Worm (Caenorhabditis elegans) whole organism, young adult: Measurements from ENCODE around the gene F11C7.2.

Source experiments
- B0035.1 ChIP-seq: sonication (generic microtip); optimal IDR thresholded peaks from 2 replicates; lab custom pipeline; 2016; ENCODE audit warnings: missing genetic modification characterization, mild to moderate bottlenecking, missing compliant biosample characterization, missing genotype, missing genetic modification reagents
- C17E4.6 ChIP-seq: fragments of 200-800 bp; sonication (Bioruptor generic); IDR thresholded peaks from 2 replicates; pipeline ENCODE4 v1.3.6; 2022; ENCODE audit warnings: missing genetic modification reagents, missing genetic modification characterization, missing compliant biosample characterization
- F49E8.2 ChIP-seq: sonication (generic microtip); optimal IDR thresholded peaks from 3 replicates; lab custom pipeline; 2017; ENCODE audit warnings: missing genetic modification characterization, mild to moderate bottlenecking, missing compliant biosample characterization, antibody characterized with exemption, moderate library complexity; ENCODE audit not compliant: insufficient read depth
- K12H6.12 ChIP-seq: fragments of 200-800 bp; sonication (Bioruptor generic); optimal IDR thresholded peaks from 2 replicates; lab custom pipeline; 2018; ENCODE audit warnings: mild to moderate bottlenecking, missing genetic modification characterization, missing compliant biosample characterization
- ZK185.1 ChIP-seq: sonication (generic microtip); optimal IDR thresholded peaks from 2 replicates; lab custom pipeline; 2016; ENCODE audit warnings: mild to moderate bottlenecking, missing genetic modification characterization, missing compliant biosample characterization; ENCODE audit not compliant: poor library complexity, severe bottlenecking
- bed-1 ChIP-seq: fragments of 200-800 bp; sonication (Bioruptor generic); IDR thresholded peaks from 2 replicates; pipeline ENCODE4 v1.3.6; 2022; ENCODE audit warnings: missing genetic modification reagents, missing genetic modification characterization, missing compliant biosample characterization
- dpl-1 ChIP-seq: fragments of 150-350 bp; optimal IDR thresholded peaks from 2 replicates; lab custom pipeline; 2014; ENCODE audit warnings: missing biosample characterization, missing genetic modification reagents, missing genetic modification characterization
- let-526 ChIP-seq: fragments of 200-800 bp; sonication (Bioruptor generic); IDR thresholded peaks from 2 replicates; pipeline ENCODE4 v1.3.6; 2022; ENCODE audit warnings: missing genetic modification reagents, missing genetic modification characterization, missing compliant biosample characterization
- lir-1 ChIP-seq: fragments of 200-800 bp; sonication (Bioruptor generic); conservative IDR thresholded peaks from 2 replicates; pipeline ENCODE4 v1.3.6; 2022; ENCODE audit warnings: missing genetic modification reagents, missing genetic modification characterization, missing compliant biosample characterization
- madf-3 ChIP-seq: fragments of 200-800 bp; sonication (Bioruptor generic); IDR thresholded peaks from 2 replicates; pipeline ENCODE4 v1.3.6; 2022; ENCODE audit warnings: missing genetic modification reagents, missing genetic modification characterization, missing compliant biosample characterization
- nhr-90 ChIP-seq: sonication (generic microtip); optimal IDR thresholded peaks from 2 replicates; lab custom pipeline; 2016; ENCODE audit warnings: missing genotype, mild to moderate bottlenecking, missing genetic modification characterization, missing compliant biosample characterization
- pbrm-1 ChIP-seq: fragments of 200-800 bp; sonication (Bioruptor generic); IDR thresholded peaks from 2 replicates; pipeline ENCODE4 v1.3.6; 2022; ENCODE audit warnings: missing genetic modification reagents, missing genetic modification characterization, missing compliant biosample characterization

ce11 chrX:17349411-17349810 lies 47.2 kb upstream of the F11C7.2 start:
- TF ChIP-seq C17E4.6 (GFP tag; lab: Robert Waterston, UW), result no peak
- no peak for TF ChIP-seq let-526
- no peak for TF ChIP-seq F49E8.2 (tag; lab: Kevin White, UChicago)
- no peak for TF ChIP-seq dpl-1
- no peak for TF ChIP-seq pbrm-1 (GFP tag; lab: Robert Waterston, UW)
- TF ChIP-seq bed-1 (GFP tag; lab: Robert Waterston, UW), result no peak
- no peak for TF ChIP-seq lir-1
- TF ChIP-seq ZK185.1, result no peak
- no peak for TF ChIP-seq K12H6.12 (tag; lab: Kevin White, UChicago)
- TF ChIP-seq B0035.1 (tag; lab: Kevin White, UChicago), result no peak
- TF ChIP-seq madf-3 (GFP tag; lab: Robert Waterston, UW), result no peak
- no peak for TF ChIP-seq nhr-90
